Worm (Caenorhabditis elegans): ENCODE measurements around the gene F54H5.14.

DNA sequence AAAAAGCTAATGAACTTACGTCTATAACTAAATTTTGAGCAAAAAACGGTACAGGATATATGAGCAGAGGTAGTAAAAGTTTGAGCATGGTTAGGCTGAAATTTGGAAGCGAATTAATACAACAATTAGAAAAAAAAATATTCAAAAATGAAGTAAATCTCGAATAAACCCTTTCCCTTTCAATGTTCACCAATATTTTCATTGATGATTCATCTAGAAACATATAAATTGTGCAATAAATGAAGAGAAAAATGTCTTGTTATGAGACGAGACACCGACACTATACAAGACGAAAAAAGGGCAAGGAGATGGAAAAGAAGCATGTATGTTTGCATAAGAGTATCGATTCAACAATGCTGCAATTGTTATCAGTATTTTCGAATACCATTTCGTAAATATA lies at the start of gene F54H5.14:
- TF ChIP-seq nhr-237 (tag; optimal IDR thresholded peaks at IDR 0.05) (no peak), nhr-76 (tag; optimal IDR thresholded peaks at IDR 0.05) (no peak), sem-2 (GFP tag; optimal IDR thresholded peaks at IDR 0.05) (no peak), snpc-4 (tag; optimal IDR thresholded peaks at IDR 0.05) (no peak), ceh-83 (GFP tag; optimal IDR thresholded peaks at IDR 0.05) (no peak), ceh-39 (tag; optimal IDR thresholded peaks at IDR 0.05) (no peak), nhr-12 (tag; optimal IDR thresholded peaks at IDR 0.05) (no peak), unc-62 (GFP tag; optimal IDR thresholded peaks at IDR 0.05) (no peak), nhr-28 (tag; optimal IDR thresholded peaks at IDR 0.05) (no peak), sptf-1 (tag; optimal IDR thresholded peaks at IDR 0.05) (no peak), lin-13 (tag; optimal IDR thresholded peaks at IDR 0.05) (no peak), mep-1 (tag; optimal IDR thresholded peaks at IDR 0.05) (no peak), mls-2 (tag; optimal IDR thresholded peaks at IDR 0.05) (no peak)

Data from whole organism, mixed stage, embryonic.